Worm (Caenorhabditis elegans): ENCODE data around the gene nhr-27.

DNA sequence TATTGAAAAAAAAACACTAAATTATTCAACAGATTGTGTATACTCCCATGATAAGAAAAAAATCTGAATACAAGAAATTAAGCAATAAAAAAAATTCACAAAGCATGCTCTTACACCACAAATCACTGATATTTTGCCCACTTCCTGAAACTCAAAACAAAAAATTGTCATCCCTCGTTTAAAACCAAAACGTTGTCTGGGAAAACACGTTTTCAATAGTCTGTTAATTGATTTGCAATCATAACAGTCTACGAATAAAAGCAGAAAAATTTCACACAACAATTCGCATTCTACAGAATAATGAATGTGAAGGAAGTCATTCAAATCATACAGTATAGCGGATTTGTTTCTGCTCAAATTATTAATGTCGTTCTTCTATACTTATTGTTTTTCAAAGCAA, 20.5 kb downstream of the nhr-27 start, which contains the start of gene str-124:
- TF ChIP-seq ama-1 (optimal IDR thresholded peaks at IDR 0.05) = no peak
- TF ChIP-seq zag-1 (tag; optimal IDR thresholded peaks at IDR 0.05) = no peak
- TF ChIP-seq alr-1 (tag; optimal IDR thresholded peaks at IDR 0.05) = no peak
- no peak for TF ChIP-seq unc-62 (GFP tag; optimal IDR thresholded peaks at IDR 0.05)
- no peak for TF ChIP-seq blmp-1 (tag; optimal IDR thresholded peaks at IDR 0.05; ENCODE audit: insufficient read depth)
- TF ChIP-seq F13H6.1 (tag; optimal IDR thresholded peaks at IDR 0.05) = no peak

Measured in whole organism, L2 larva.